Worm (Caenorhabditis elegans): ENCODE results near the gene nth-1.

ce11 chrIII:4293108-4293507 lies 945 bp downstream of the nth-1 start, which contains the start of gene R10E4.6:
- TF ChIP-seq tbx-8 (GFP tag; optimal IDR thresholded peaks at IDR 0.05) (no peak), sptf-1 (tag; optimal IDR thresholded peaks at IDR 0.05) (no peak), elt-1 (tag; optimal IDR thresholded peaks at IDR 0.05; ENCODE audit: borderline replicate concordance, insufficient read depth) (no peak), elt-3 (tag; optimal IDR thresholded peaks at IDR 0.05) (no peak), unc-62 (GFP tag; optimal IDR thresholded peaks at IDR 0.05) (no peak), ces-1 (GFP tag; optimal IDR thresholded peaks at IDR 0.05) (no peak)

Data from whole organism, mixed stage, embryonic.